Fruit fly (Drosophila melanogaster) whole organism, embryonic: ENCODE measurements around the gene rho-4.

Source experiments
- CG10431 ChIP-seq: fragments of 200-800 bp; sonication (Bioruptor generic); optimal IDR thresholded peaks from 3 replicates; lab custom pipeline; 2018; ENCODE audit warnings: missing biosample characterization, mild to moderate bottlenecking, missing genetic modification characterization
- CG10462 ChIP-seq: fragments of 200-800 bp; sonication (Bioruptor generic); optimal IDR thresholded peaks from 2 replicates; lab custom pipeline; 2016; ENCODE audit warnings: missing biosample characterization, missing genetic modification characterization
- CG11093 ChIP-seq: fragments of 200-800 bp; sonication (Bioruptor generic); IDR thresholded peaks from 3 replicates; pipeline ENCODE4 v1.3.6; 2022; ENCODE audit warnings: missing biosample characterization, missing genetic modification characterization
- CG13624 ChIP-seq: fragments of 200-800 bp; sonication (Bioruptor generic); optimal IDR thresholded peaks from 2 replicates; lab custom pipeline; 2016; ENCODE audit warnings: missing biosample characterization, missing genetic modification characterization
- CG13894 ChIP-seq: fragments of 200-800 bp; sonication (Bioruptor generic); optimal IDR thresholded peaks from 3 replicates; lab custom pipeline; 2018; ENCODE audit warnings: missing biosample characterization, mild to moderate bottlenecking, missing genetic modification characterization, moderate library complexity
- CG14667 ChIP-seq: fragments of 200-800 bp; sonication (Bioruptor generic); IDR thresholded peaks from 2 replicates; pipeline ENCODE4 v1.3.6; 2022; ENCODE audit warnings: missing biosample characterization, missing genetic modification characterization
- CG15479 ChIP-seq: fragments of 200-800 bp; sonication (Bioruptor generic); optimal IDR thresholded peaks from 3 replicates; lab custom pipeline; 2019; ENCODE audit warnings: missing biosample characterization, mild to moderate bottlenecking, missing genetic modification characterization, moderate library complexity
- CG15514 ChIP-seq: fragments of 200-800 bp; sonication (Bioruptor generic); optimal IDR thresholded peaks from 3 replicates; lab custom pipeline; 2017; ENCODE audit warnings: missing biosample characterization, missing genetic modification characterization, mild to moderate bottlenecking, moderate library complexity, missing genetic modification reagents
- CG15696 ChIP-seq: fragments of 200-800 bp; sonication (Bioruptor generic); optimal IDR thresholded peaks from 2 replicates; lab custom pipeline; 2019; ENCODE audit warnings: missing biosample characterization, mild to moderate bottlenecking, missing genetic modification characterization, moderate library complexity
- CG16813 ChIP-seq: fragments of 200-800 bp; sonication (Bioruptor generic); IDR thresholded peaks from 3 replicates; pipeline ENCODE4 v1.3.6; 2022; ENCODE audit warnings: missing biosample characterization, missing genetic modification characterization; ENCODE audit not compliant: partially characterized antibody
- CG17612 ChIP-seq: fragments of 200-800 bp; sonication (Bioruptor generic); IDR thresholded peaks from 2 replicates; pipeline ENCODE4 v1.3.6; 2022; ENCODE audit warnings: missing biosample characterization, missing genetic modification characterization
- CG32767 ChIP-seq: fragments of 200-800 bp; sonication (Bioruptor generic); IDR thresholded peaks from 2 replicates; pipeline ENCODE4 v1.3.6; 2022; ENCODE audit warnings: missing biosample characterization, missing genetic modification characterization
- CG4854 ChIP-seq: fragments of 200-800 bp; sonication (Bioruptor generic); optimal IDR thresholded peaks from 2 replicates; lab custom pipeline; 2016; ENCODE audit warnings: missing biosample characterization, missing genetic modification characterization, inconsistent platforms
- CG6254 ChIP-seq: fragments of 200-800 bp; sonication (Bioruptor generic); optimal IDR thresholded peaks from 3 replicates; lab custom pipeline; 2017; ENCODE audit warnings: mild to moderate bottlenecking, missing biosample characterization, missing genetic modification reagents, missing genetic modification characterization
- CG6654 ChIP-seq: fragments of 200-800 bp; sonication (Bioruptor generic); optimal IDR thresholded peaks from 2 replicates; lab custom pipeline; 2017; ENCODE audit warnings: missing biosample characterization, mild to moderate bottlenecking, missing genetic modification characterization
- CG6683 ChIP-seq: fragments of 200-800 bp; sonication (Bioruptor generic); optimal IDR thresholded peaks from 2 replicates; lab custom pipeline; 2017; ENCODE audit warnings: missing biosample characterization, mild to moderate bottlenecking, missing genetic modification characterization, missing genetic modification reagents
- CG7928 ChIP-seq: fragments of 200-800 bp; sonication (Bioruptor generic); optimal IDR thresholded peaks from 2 replicates; lab custom pipeline; 2017; ENCODE audit warnings: missing biosample characterization, mild to moderate bottlenecking, missing genetic modification characterization
- Dfd ChIP-seq, 2 experiments: fragments of >200 bp; optimal IDR thresholded peaks; 2 replicates each; lab custom pipeline; 2017; ENCODE audit warnings: missing biosample characterization in 2 of 2, missing genetic modification characterization in 2 of 2
- Fer3 ChIP-seq: fragments of 200-800 bp; sonication (Bioruptor generic); optimal IDR thresholded peaks from 2 replicates; lab custom pipeline; 2018; ENCODE audit warnings: missing biosample characterization, mild to moderate bottlenecking, missing genetic modification characterization, moderate library complexity
- Gug ChIP-seq: fragments of 200-800 bp; sonication (Bioruptor generic); IDR thresholded peaks from 4 replicates; pipeline ENCODE4 v1.3.6; 2022; ENCODE audit warnings: missing biosample characterization, missing genetic modification characterization
- HLHmδ ChIP-seq: fragments of 200-800 bp; sonication (Bioruptor generic); optimal IDR thresholded peaks from 2 replicates; lab custom pipeline; 2018; ENCODE audit warnings: missing biosample characterization, mild to moderate bottlenecking, missing genetic modification characterization, moderate library complexity
- Hr78 ChIP-seq, 2 experiments: fragments of 200-800 bp in 1 of 2; fragments of >200 bp in 1 of 2; sonication (Bioruptor generic) in 1 of 2; optimal IDR thresholded peaks; 2 replicates each; lab custom pipeline; 2017 to 2019; ENCODE audit warnings: missing biosample characterization in 2 of 2, missing genetic modification characterization in 2 of 2, mild to moderate bottlenecking in 1 of 2, moderate library complexity in 1 of 2
- Lim3 ChIP-seq: fragments of 200-800 bp; sonication (Bioruptor generic); IDR thresholded peaks from 2 replicates; pipeline ENCODE4 v1.3.6; 2022; ENCODE audit warnings: missing biosample characterization, missing genetic modification characterization
- Mrtf ChIP-seq: fragments of 200-800 bp; sonication (Bioruptor generic); IDR thresholded peaks from 3 replicates; pipeline ENCODE4 v1.3.6; 2022; ENCODE audit warnings: missing biosample characterization, missing genetic modification characterization
- NC2α ChIP-seq: fragments of 200-800 bp; sonication (Bioruptor generic); optimal IDR thresholded peaks from 2 replicates; lab custom pipeline; 2016; ENCODE audit warnings: missing biosample characterization, missing genetic modification characterization
- NC2β ChIP-seq: fragments of 200-800 bp; sonication (Bioruptor generic); optimal IDR thresholded peaks from 2 replicates; lab custom pipeline; 2016; ENCODE audit warnings: missing biosample characterization, missing genetic modification characterization
- Ptx1 ChIP-seq: fragments of 200-800 bp; sonication (Bioruptor generic); IDR thresholded peaks from 2 replicates; pipeline ENCODE4 v1.3.6; 2022; ENCODE audit warnings: missing biosample characterization, missing genetic modification characterization
- Sin3A ChIP-seq: fragments of >200 bp; optimal IDR thresholded peaks from 2 replicates; lab custom pipeline; 2018
- ap ChIP-seq: fragments of 200-800 bp; sonication (Bioruptor generic); IDR thresholded peaks from 2 replicates; pipeline ENCODE4 v1.3.6; 2022; ENCODE audit warnings: missing biosample characterization, missing genetic modification characterization
- ato ChIP-seq: fragments of 200-800 bp; sonication (Bioruptor generic); IDR thresholded peaks from 2 replicates; pipeline ENCODE4 v1.3.6; 2022; ENCODE audit warnings: missing biosample characterization, missing genetic modification characterization; ENCODE audit not compliant: partially characterized antibody
- btn ChIP-seq: fragments of 200-800 bp; sonication (Bioruptor generic); optimal IDR thresholded peaks from 2 replicates; lab custom pipeline; 2016; ENCODE audit warnings: missing biosample characterization, missing genetic modification characterization
- chif ChIP-seq, 2 experiments: fragments of 200-800 bp; sonication (Bioruptor generic); optimal IDR thresholded peaks; 3 replicates each; lab custom pipeline; 2016; ENCODE audit warnings: missing biosample characterization in 2 of 2, missing genetic modification characterization in 2 of 2
- chm ChIP-seq: fragments of 200-800 bp; sonication (Bioruptor generic); IDR thresholded peaks from 2 replicates; pipeline ENCODE4 v1.3.6; 2022; ENCODE audit warnings: missing biosample characterization, missing genetic modification characterization
- chn ChIP-seq: fragments of 200-800 bp; sonication (Bioruptor generic); optimal IDR thresholded peaks from 2 replicates; lab custom pipeline; 2016; ENCODE audit warnings: missing biosample characterization, missing genetic modification characterization
- fru ChIP-seq: fragments of >200 bp; optimal IDR thresholded peaks from 2 replicates; lab custom pipeline; 2017
- gcm ChIP-seq: fragments of 200-800 bp; sonication (Bioruptor generic); optimal IDR thresholded peaks from 2 replicates; lab custom pipeline; 2019; ENCODE audit warnings: missing biosample characterization, mild to moderate bottlenecking, missing genetic modification characterization, moderate library complexity
- gro ChIP-seq: fragments of 200-800 bp; sonication (Bioruptor generic); optimal IDR thresholded peaks from 2 replicates; lab custom pipeline; 2016; ENCODE audit warnings: missing biosample characterization, missing genetic modification characterization
- gt ChIP-seq: fragments of 200-800 bp; sonication (Bioruptor generic); IDR thresholded peaks from 2 replicates; pipeline ENCODE4 v1.3.6; 2022; ENCODE audit warnings: missing biosample characterization, missing genetic modification characterization
- ham ChIP-seq: fragments of 200-800 bp; sonication (Bioruptor generic); IDR thresholded peaks from 2 replicates; pipeline ENCODE4 v1.3.6; 2022; ENCODE audit warnings: missing biosample characterization, missing genetic modification characterization
- insv ChIP-seq, 2 experiments: fragments of 200-800 bp; sonication (Bioruptor generic); optimal IDR thresholded peaks; 3 replicates each; lab custom pipeline; 2016 to 2018; ENCODE audit warnings: missing biosample characterization in 2 of 2, missing genetic modification characterization in 2 of 2
- jigr1 ChIP-seq: fragments of 200-800 bp; sonication (Bioruptor generic); IDR thresholded peaks from 3 replicates; pipeline ENCODE4 v1.3.6; 2022; ENCODE audit warnings: missing biosample characterization, missing genetic modification characterization
- jumu ChIP-seq: fragments of 200-800 bp; sonication (Bioruptor generic); optimal IDR thresholded peaks from 3 replicates; lab custom pipeline; 2016; ENCODE audit warnings: missing biosample characterization, missing genetic modification characterization
- lbe ChIP-seq: fragments of 200-800 bp; sonication (Bioruptor generic); optimal IDR thresholded peaks from 2 replicates; lab custom pipeline; 2016; ENCODE audit warnings: missing biosample characterization, mild to moderate bottlenecking, missing genetic modification characterization
- maf-S ChIP-seq: fragments of 200-800 bp; sonication (Bioruptor generic); optimal IDR thresholded peaks from 2 replicates; lab custom pipeline; 2016; ENCODE audit warnings: missing biosample characterization, missing genetic modification characterization
- pros ChIP-seq: fragments of 200-800 bp; sonication (Bioruptor generic); optimal IDR thresholded peaks from 3 replicates; lab custom pipeline; 2019; ENCODE audit warnings: missing biosample characterization, mild to moderate bottlenecking, missing genetic modification characterization, moderate library complexity
- rib ChIP-seq: fragments of 200-800 bp; sonication (Bioruptor generic); IDR thresholded peaks from 2 replicates; pipeline ENCODE4 v1.3.6; 2022; ENCODE audit warnings: missing biosample characterization, missing genetic modification characterization
- slou ChIP-seq: fragments of 200-800 bp; sonication (Bioruptor generic); optimal IDR thresholded peaks from 3 replicates; lab custom pipeline; 2016; ENCODE audit warnings: missing biosample characterization, missing genetic modification characterization
- vfl ChIP-seq: fragments of 200-800 bp; sonication (Bioruptor generic); optimal IDR thresholded peaks from 2 replicates; lab custom pipeline; 2016; ENCODE audit warnings: missing biosample characterization, missing genetic modification characterization

rho-4 gene

dm6 chrX:11559728-11560724, 39.6 kb upstream of the rho-4 start (continued):
- TF ChIP-seq NC2α, result no peak
- TF ChIP-seq chif (GFP tag; optimal IDR thresholded peaks at IDR 0.05; lab: Kevin White, UChicago), result peak; percentile 39 to 40
- no peak for TF ChIP-seq CG15479
- TF ChIP-seq CG10431 (GFP tag; lab: Kevin White, UChicago), result no peak
- peak; percentile 84 for TF ChIP-seq Fer3 (tag; lab: Kevin White, UChicago)
- peak; percentile 27 for TF ChIP-seq CG13624 (GFP tag; lab: Kevin White, UChicago)
- TF ChIP-seq CG4854 (GFP tag; lab: Kevin White, UChicago), result peak; percentile 11
- peak; percentile 54 for TF ChIP-seq CG14667
- TF ChIP-seq Gug (GFP tag; lab: Robert Waterston, UW), result 0 out of 4 replicates have a peak, but pooled peaks have one; percentile 17
- TF ChIP-seq ap (GFP tag; lab: Robert Waterston, UW), result 0 out of 2 replicates have a peak, but pooled peaks have one; percentile 24
- 0 out of 2 replicates have a peak, but pooled peaks have one; percentile 15 for TF ChIP-seq ham
- no peak for TF ChIP-seq CG17612
- TF ChIP-seq fru (lab: Kevin White, UChicago), result no peak
- TF ChIP-seq slou, result peak; percentile 71
- TF ChIP-seq Sin3A, result no peak
- peak; percentile 49 for TF ChIP-seq CG15696 (tag; lab: Kevin White, UChicago)
- peak in 1 of 2 experiments; percentile 81 for TF ChIP-seq Hr78 (GFP tag; optimal IDR thresholded peaks at IDR 0.05; lab: Kevin White, UChicago)
- peak; percentile 20 for TF ChIP-seq CG7928 (GFP tag; lab: Kevin White, UChicago)
- TF ChIP-seq gt (GFP tag; lab: Robert Waterston, UW), result 0 out of 2 replicates have a peak, but pooled peaks have one; percentile 26
- no peak for TF ChIP-seq maf-S (GFP tag; lab: Kevin White, UChicago)
- TF ChIP-seq gro (GFP tag; lab: Kevin White, UChicago), result no peak
- no peak for TF ChIP-seq Lim3 (GFP tag; lab: Robert Waterston, UW)
- TF ChIP-seq Mrtf (GFP tag; lab: Robert Waterston, UW), result peak; percentile 35; the same call in 1 of the 3 replicates
- TF ChIP-seq CG15514 (GFP tag; lab: Kevin White, UChicago), result peak; percentile 76
- TF ChIP-seq CG11093 (GFP tag; lab: Robert Waterston, UW), result peak; percentile 45; the same call in 1 of the 3 replicates
- TF ChIP-seq NC2β (GFP tag; lab: Kevin White, UChicago), result no peak
- TF ChIP-seq btn (GFP tag; lab: Kevin White, UChicago), result no peak
- TF ChIP-seq CG6254, result peak; percentile 29
- TF ChIP-seq CG6683 (GFP tag; lab: Kevin White, UChicago), result peak; percentile 80
- TF ChIP-seq CG13894 (tag; lab: Kevin White, UChicago), result peak; percentile 70
- no peak for TF ChIP-seq rib (GFP tag; lab: Robert Waterston, UW)
- peak in 1 of 2 experiments; percentile 58 for TF ChIP-seq insv (GFP tag; optimal IDR thresholded peaks at IDR 0.05; lab: Kevin White, UChicago)
- TF ChIP-seq jigr1 (GFP tag; lab: Robert Waterston, UW), result 0 out of 3 replicates have a peak, but pooled peaks have one; percentile 35
- no peak for TF ChIP-seq lbe (GFP tag; lab: Kevin White, UChicago)
- no peak for TF ChIP-seq HLHmδ (GFP tag; lab: Kevin White, UChicago)
- TF ChIP-seq gcm, result peak; percentile 81
- no peak for TF ChIP-seq CG16813 (GFP tag; lab: Robert Waterston, UW)
- TF ChIP-seq chm (GFP tag; lab: Robert Waterston, UW), result 0 out of 2 replicates have a peak, but pooled peaks have one; percentile 7
- TF ChIP-seq CG6654 (GFP tag; lab: Kevin White, UChicago), result peak; percentile 57
- TF ChIP-seq ato (GFP tag; lab: Robert Waterston, UW), result no peak
- TF ChIP-seq CG10462 (GFP tag; lab: Kevin White, UChicago), result peak; percentile 49
- no peak for TF ChIP-seq jumu (GFP tag; lab: Kevin White, UChicago)
- TF ChIP-seq pros, result peak; percentile 14
- TF ChIP-seq Ptx1, result peak; percentile 80
- no peak for TF ChIP-seq chn (GFP tag; lab: Kevin White, UChicago)
- TF ChIP-seq vfl (GFP tag; lab: Kevin White, UChicago), result no peak
- no peak for TF ChIP-seq Dfd (GFP tag; optimal IDR thresholded peaks at IDR 0.05; lab: Kevin White, UChicago)
- peak; percentile 48; the same call in 1 of the 2 replicates for TF ChIP-seq CG32767 (GFP tag; lab: Robert Waterston, UW)
